Fruit fly (Drosophila melanogaster) whole organism, embryonic: ENCODE measurements around the gene DIP2.

Experiments
- Abd-B ChIP-seq: fragments of 200-800 bp; sonication (Bioruptor generic); optimal IDR thresholded peaks from 2 replicates; lab custom pipeline; 2018; ENCODE audit warnings: missing biosample characterization, mild to moderate bottlenecking, missing genetic modification characterization, moderate library complexity
- Aef1 ChIP-seq: fragments of 200-800 bp; sonication (Bioruptor generic); IDR thresholded peaks from 3 replicates; pipeline ENCODE4 v1.3.6; 2022; ENCODE audit warnings: missing biosample characterization, missing genetic modification characterization
- CG10959 ChIP-seq: fragments of 200-800 bp; sonication (Bioruptor generic); IDR thresholded peaks from 2 replicates; pipeline ENCODE4 v1.3.6; 2022; ENCODE audit warnings: missing biosample characterization, missing genetic modification characterization
- CG11456 ChIP-seq: fragments of 200-800 bp; sonication (Bioruptor generic); IDR thresholded peaks from 3 replicates; pipeline ENCODE4 v1.3.6; 2022; ENCODE audit warnings: missing biosample characterization, missing genetic modification characterization
- CG11504 ChIP-seq: fragments of 200-800 bp; sonication (Bioruptor generic); optimal IDR thresholded peaks from 3 replicates; lab custom pipeline; 2019; ENCODE audit warnings: missing biosample characterization, mild to moderate bottlenecking, missing genetic modification characterization, moderate library complexity
- CG13424 ChIP-seq: fragments of 200-800 bp; sonication (Bioruptor generic); optimal IDR thresholded peaks from 2 replicates; lab custom pipeline; 2019; ENCODE audit warnings: missing biosample characterization, mild to moderate bottlenecking, missing genetic modification characterization, moderate library complexity
- CG13775 ChIP-seq: fragments of 200-800 bp; sonication (Bioruptor generic); optimal IDR thresholded peaks from 3 replicates; lab custom pipeline; 2017; ENCODE audit warnings: missing biosample characterization, mild to moderate bottlenecking, missing genetic modification characterization
- CG14710 ChIP-seq: fragments of 200-800 bp; sonication (Bioruptor generic); optimal IDR thresholded peaks from 3 replicates; lab custom pipeline; 2019; ENCODE audit warnings: missing biosample characterization, mild to moderate bottlenecking, missing genetic modification characterization, moderate library complexity
- CG15696 ChIP-seq: fragments of 200-800 bp; sonication (Bioruptor generic); optimal IDR thresholded peaks from 2 replicates; lab custom pipeline; 2019; ENCODE audit warnings: missing biosample characterization, mild to moderate bottlenecking, missing genetic modification characterization, moderate library complexity
- CG17802 ChIP-seq: fragments of 200-800 bp; sonication (Bioruptor generic); optimal IDR thresholded peaks from 2 replicates; lab custom pipeline; 2018; ENCODE audit warnings: missing biosample characterization, mild to moderate bottlenecking, missing genetic modification characterization, moderate library complexity
- CG2129 ChIP-seq: fragments of 200-800 bp; sonication (Bioruptor generic); IDR thresholded peaks from 2 replicates; pipeline ENCODE4 v1.3.6; 2022; ENCODE audit warnings: missing biosample characterization, missing genetic modification characterization; ENCODE audit not compliant: partially characterized antibody
- CG30020 ChIP-seq: fragments of 200-800 bp; optimal IDR thresholded peaks from 2 replicates; lab custom pipeline; 2019; ENCODE audit warnings: missing biosample characterization, mild to moderate bottlenecking, missing genetic modification characterization, moderate library complexity
- CG31441 ChIP-seq: fragments of 200-800 bp; sonication (Bioruptor generic); IDR thresholded peaks from 2 replicates; pipeline ENCODE4 v1.3.6; 2022; ENCODE audit warnings: missing biosample characterization, missing genetic modification characterization
- CG32767 ChIP-seq: fragments of 200-800 bp; sonication (Bioruptor generic); IDR thresholded peaks from 2 replicates; pipeline ENCODE4 v1.3.6; 2022; ENCODE audit warnings: missing biosample characterization, missing genetic modification characterization
- CG34224 ChIP-seq: fragments of 200-800 bp; sonication (Bioruptor generic); IDR thresholded peaks from 3 replicates; pipeline ENCODE4 v1.3.6; 2022; ENCODE audit warnings: missing biosample characterization, missing genetic modification characterization; ENCODE audit not compliant: partially characterized antibody
- CG4617 ChIP-seq: fragments of 200-800 bp; sonication (Bioruptor generic); optimal IDR thresholded peaks from 3 replicates; lab custom pipeline; 2016; ENCODE audit warnings: missing biosample characterization, missing genetic modification characterization, borderline replicate concordance
- CG5180 ChIP-seq: fragments of 200-800 bp; sonication (Bioruptor generic); optimal IDR thresholded peaks from 3 replicates; lab custom pipeline; 2017; ENCODE audit warnings: missing biosample characterization, missing genetic modification characterization, mild to moderate bottlenecking, moderate library complexity, missing genetic modification reagents
- CG6175 ChIP-seq: fragments of 200-800 bp; sonication (Bioruptor generic); IDR thresholded peaks from 3 replicates; pipeline ENCODE4 v1.3.6; 2022; ENCODE audit warnings: missing biosample characterization, missing genetic modification characterization
- CG6654 ChIP-seq: fragments of 200-800 bp; sonication (Bioruptor generic); optimal IDR thresholded peaks from 2 replicates; lab custom pipeline; 2017; ENCODE audit warnings: missing biosample characterization, mild to moderate bottlenecking, missing genetic modification characterization
- CG6854 ChIP-seq: fragments of 200-800 bp; sonication (Bioruptor generic); optimal IDR thresholded peaks from 3 replicates; lab custom pipeline; 2017; ENCODE audit warnings: missing biosample characterization, mild to moderate bottlenecking, missing genetic modification characterization
- CG7745 ChIP-seq: fragments of 200-800 bp; sonication (Bioruptor generic); optimal IDR thresholded peaks from 2 replicates; lab custom pipeline; 2018; ENCODE audit warnings: missing biosample characterization, mild to moderate bottlenecking, missing genetic modification characterization, moderate library complexity
- CG7839 ChIP-seq: fragments of 200-800 bp; sonication (Bioruptor generic); optimal IDR thresholded peaks from 3 replicates; lab custom pipeline; 2018; ENCODE audit warnings: missing biosample characterization, mild to moderate bottlenecking, missing genetic modification characterization, moderate library complexity
- CG8765 ChIP-seq: fragments of 200-800 bp; sonication (Bioruptor generic); IDR thresholded peaks from 2 replicates; pipeline ENCODE4 v1.3.6; 2022; ENCODE audit warnings: missing biosample characterization, missing genetic modification characterization
- Deaf1 ChIP-seq: fragments of 200-800 bp; optimal IDR thresholded peaks from 3 replicates; lab custom pipeline; 2019; ENCODE audit warnings: missing biosample characterization, mild to moderate bottlenecking, missing genetic modification characterization, moderate library complexity
- Fer2 ChIP-seq: fragments of 200-800 bp; sonication (Bioruptor generic); optimal IDR thresholded peaks from 2 replicates; lab custom pipeline; 2018; ENCODE audit warnings: missing biosample characterization, mild to moderate bottlenecking, missing genetic modification characterization, moderate library complexity
- Hey ChIP-seq: fragments of 200-800 bp; sonication (Bioruptor generic); optimal IDR thresholded peaks from 3 replicates; lab custom pipeline; 2018; ENCODE audit warnings: missing biosample characterization, mild to moderate bottlenecking, missing genetic modification characterization
- NC2α ChIP-seq: fragments of 200-800 bp; sonication (Bioruptor generic); optimal IDR thresholded peaks from 2 replicates; lab custom pipeline; 2016; ENCODE audit warnings: missing biosample characterization, missing genetic modification characterization
- Sox102F ChIP-seq: fragments of 200-800 bp; sonication (Bioruptor generic); optimal IDR thresholded peaks from 2 replicates; lab custom pipeline; 2018; ENCODE audit warnings: missing biosample characterization, mild to moderate bottlenecking, missing genetic modification characterization, moderate library complexity
- TFAM ChIP-seq: fragments of 200-800 bp; sonication (Bioruptor generic); optimal IDR thresholded peaks from 2 replicates; lab custom pipeline; 2017; ENCODE audit warnings: missing biosample characterization, missing genetic modification characterization, inconsistent platforms
- ase ChIP-seq: fragments of 200-800 bp; sonication (Bioruptor generic); IDR thresholded peaks from 3 replicates; pipeline ENCODE4 v1.3.6; 2022; ENCODE audit warnings: missing biosample characterization, missing genetic modification characterization
- br ChIP-seq: fragments of >200 bp; optimal IDR thresholded peaks from 2 replicates; lab custom pipeline; 2017
- caup ChIP-seq: fragments of 200-800 bp; sonication (Bioruptor generic); optimal IDR thresholded peaks from 3 replicates; lab custom pipeline; 2017; ENCODE audit warnings: missing biosample characterization, mild to moderate bottlenecking, missing genetic modification characterization, moderate library complexity; ENCODE audit not compliant: severe bottlenecking
- ci ChIP-seq: fragments of 200-800 bp; sonication (Bioruptor generic); IDR thresholded peaks from 3 replicates; pipeline ENCODE4 v1.3.6; 2022; ENCODE audit warnings: missing biosample characterization, missing genetic modification characterization
- crp ChIP-seq, 2 experiments: fragments of 200-800 bp; sonication (Bioruptor generic); optimal IDR thresholded peaks; 2 replicates in 1 of 2; 3 replicates in 1 of 2; lab custom pipeline; 2017; ENCODE audit warnings: missing biosample characterization in 2 of 2, missing genetic modification characterization in 2 of 2, mild to moderate bottlenecking in 1 of 2, moderate library complexity in 1 of 2
- cwo ChIP-seq: fragments of 200-800 bp; sonication (Bioruptor generic); optimal IDR thresholded peaks from 3 replicates; lab custom pipeline; 2017; ENCODE audit warnings: missing biosample characterization, missing genetic modification characterization, mild to moderate bottlenecking, moderate library complexity, missing genetic modification reagents
- ewg ChIP-seq: fragments of 200-800 bp; sonication (Bioruptor generic); optimal IDR thresholded peaks from 3 replicates; lab custom pipeline; 2017; ENCODE audit warnings: mild to moderate bottlenecking, missing biosample characterization, missing genetic modification reagents, missing genetic modification characterization
- fd3F ChIP-seq: fragments of 200-800 bp; sonication (Bioruptor generic); optimal IDR thresholded peaks from 2 replicates; lab custom pipeline; 2018; ENCODE audit warnings: missing biosample characterization, mild to moderate bottlenecking, missing genetic modification characterization, moderate library complexity
- grn ChIP-seq: fragments of 200-800 bp; sonication (Bioruptor generic); optimal IDR thresholded peaks from 3 replicates; lab custom pipeline; 2017; ENCODE audit warnings: missing biosample characterization, missing genetic modification characterization
- gt ChIP-seq: fragments of 200-800 bp; sonication (Bioruptor generic); IDR thresholded peaks from 2 replicates; pipeline ENCODE4 v1.3.6; 2022; ENCODE audit warnings: missing biosample characterization, missing genetic modification characterization
- lmd ChIP-seq: fragments of 200-800 bp; sonication (Bioruptor generic); IDR thresholded peaks from 2 replicates; pipeline ENCODE4 v1.3.6; 2022; ENCODE audit warnings: missing biosample characterization, missing genetic modification characterization
- lov ChIP-seq, 2 experiments: fragments of 200-800 bp in 1 of 2; fragments of >200 bp in 1 of 2; sonication (Bioruptor generic) in 1 of 2; IDR thresholded peaks in 1 of 2; optimal IDR thresholded peaks in 1 of 2; 2 replicates in 1 of 2; 3 replicates in 1 of 2; pipeline versions ENCODE4 v1.3.6 to Lab custom; 2017 to 2022; ENCODE audit warnings: missing biosample characterization in 1 of 2, missing genetic modification characterization in 1 of 2
- mld ChIP-seq: fragments of 200-800 bp; sonication (Bioruptor generic); IDR thresholded peaks from 3 replicates; pipeline ENCODE4 v1.3.6; 2022; ENCODE audit warnings: missing biosample characterization, missing genetic modification characterization; ENCODE audit not compliant: partially characterized antibody
- nom ChIP-seq: fragments of 200-800 bp; sonication (Bioruptor generic); optimal IDR thresholded peaks from 2 replicates; lab custom pipeline; 2017; ENCODE audit warnings: missing biosample characterization, missing genetic modification characterization, mild to moderate bottlenecking, moderate library complexity, missing genetic modification reagents
- odd ChIP-seq: fragments of 200-800 bp; sonication (Bioruptor generic); optimal IDR thresholded peaks from 2 replicates; lab custom pipeline; 2017; ENCODE audit warnings: missing biosample characterization, mild to moderate bottlenecking, missing genetic modification characterization
- pho ChIP-seq: fragments of 200-800 bp; sonication (Bioruptor generic); optimal IDR thresholded peaks from 2 replicates; lab custom pipeline; 2016; ENCODE audit warnings: missing biosample characterization, missing genetic modification characterization
- ttk ChIP-seq: fragments of 200-800 bp; sonication (Bioruptor generic); IDR thresholded peaks from 2 replicates; pipeline ENCODE4 v2.1.2; 2022; ENCODE audit warnings: missing biosample characterization, missing genetic modification characterization
- wor ChIP-seq: fragments of 200-800 bp; sonication (Bioruptor generic); IDR thresholded peaks from 2 replicates; pipeline ENCODE4 v1.3.6; 2022; ENCODE audit warnings: missing biosample characterization, missing genetic modification characterization

The DIP2 gene

dm6 chr3L:257618-258475, at the start of gene DIP2, which contains the start of gene wac:
DIP2 (minus strand) TSS chr3L:257954.
wac (plus strand) TSS chr3L:258176.
- TF ChIP-seq CG6175 (GFP tag; lab: Robert Waterston, UW) (peak; percentile 50; the same call in 2 of the 3 replicates), caup (GFP tag; lab: Kevin White, UChicago) (peak; percentile 69), grn (no peak), Sox102F (no peak), CG32767 (peak; percentile 14; the same call in 1 of the 2 replicates), CG7839 (tag; lab: Kevin White, UChicago) (no peak), CG7745 (no peak), ci (peak; percentile 87), NC2α (GFP tag; lab: Kevin White, UChicago) (peak; percentile 61), CG30020 (tag; lab: Kevin White, UChicago) (peak; percentile 73), CG6654 (GFP tag; lab: Kevin White, UChicago) (no peak), CG13424 (tag; lab: Kevin White, UChicago) (peak; percentile 60), CG2129 (GFP tag; lab: Robert Waterston, UW) (peak; percentile 55), gt (GFP tag; lab: Robert Waterston, UW) (no peak), pho (GFP tag; lab: Kevin White, UChicago) (peak; percentile 85), CG31441 (no peak; the same call in 1 of the 2 replicates), ttk (peak; percentile 60), Fer2 (tag; lab: Kevin White, UChicago) (peak; percentile 57), wor (GFP tag; lab: Robert Waterston, UW) (no peak), CG11504 (tag; lab: Kevin White, UChicago) (no peak), CG15696 (tag; lab: Kevin White, UChicago) (peak; percentile 55), Deaf1 (tag; lab: Kevin White, UChicago) (peak; percentile 89), CG8765 (GFP tag; lab: Robert Waterston, UW) (0 out of 2 replicates have a peak, but pooled peaks have one; percentile 12), ase (peak; percentile 65), TFAM (no peak), CG6854 (GFP tag; lab: Kevin White, UChicago) (peak; percentile 50), CG14710 (tag; lab: Kevin White, UChicago) (peak; percentile 89), Hey (tag; lab: Kevin White, UChicago) (no peak), CG13775 (peak; percentile 72), nom (no peak), CG4617 (GFP tag; lab: Kevin White, UChicago) (peak; percentile 63), Aef1 (peak; percentile 54; the same call in 2 of the 3 replicates), CG34224 (GFP tag; lab: Robert Waterston, UW) (peak; percentile 86), fd3F (GFP tag; lab: Kevin White, UChicago) (peak; percentile 4), CG17802 (tag; lab: Kevin White, UChicago) (peak; percentile 29), crp (GFP tag; optimal IDR thresholded peaks at IDR 0.05; lab: Kevin White, UChicago) (peak in 1 of 2 experiments; percentile 24), CG11456 (GFP tag; lab: Robert Waterston, UW) (peak; percentile 88), cwo (GFP tag; lab: Kevin White, UChicago) (peak; percentile 10), CG5180 (GFP tag; lab: Kevin White, UChicago) (no peak), lmd (GFP tag; lab: Robert Waterston, UW) (peak; percentile 61; the same call in 1 of the 2 replicates), lov (optimal IDR thresholded peaks at IDR 0.05; lab: Kevin White, UChicago) (no peak), lov (GFP tag; IDR thresholded peaks at IDR 0.05; lab: Robert Waterston, UW) (no peak), mld (peak; percentile 63; the same call in 2 of the 3 replicates), odd (GFP tag; lab: Kevin White, UChicago) (peak; percentile 51), ewg (GFP tag; lab: Kevin White, UChicago) (peak; percentile 88), Abd-B (GFP tag; lab: Kevin White, UChicago) (no peak), br (lab: Kevin White, UChicago) (no peak), CG10959 (GFP tag; lab: Robert Waterston, UW) (no peak)
